Fruit fly (Drosophila melanogaster): ENCODE results near the gene Rbcn-3A.
A peak's percentile ranks its signal among the peaks of the same experiment; 100 is the strongest.

Rbcn-3A gene

DNA sequence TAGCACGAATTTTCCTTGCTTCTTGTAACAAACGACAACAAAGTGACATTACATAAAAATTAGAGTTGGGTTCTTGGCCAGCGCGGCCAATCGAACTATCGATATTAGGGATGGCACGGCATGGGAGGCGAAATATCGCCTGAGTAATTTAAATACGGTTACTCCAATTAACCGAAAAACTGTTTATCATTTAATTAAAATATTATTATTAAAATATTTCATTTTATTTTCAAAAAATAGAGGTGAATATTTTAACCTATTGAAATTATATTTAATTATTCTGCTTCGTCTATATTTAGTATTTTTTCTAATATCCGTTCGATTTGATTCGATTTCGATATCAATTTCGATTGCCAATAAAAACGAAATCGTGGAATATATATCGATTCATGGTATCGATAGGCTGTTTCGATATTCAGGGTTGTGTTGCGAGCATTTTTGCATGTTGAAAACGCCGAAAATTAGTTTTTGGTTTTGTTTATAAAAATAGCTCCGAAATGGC lies at the start of gene Rbcn-3A, which contains the start of gene Spx (continued):
- TF ChIP-seq CG11456 (GFP tag; IDR thresholded peaks at IDR 0.05) (0 out of 3 replicates have a peak, but pooled peaks have one; percentile 48), CG2120 (GFP tag; optimal IDR thresholded peaks at IDR 0.05) (peak; percentile 53), bbx (GFP tag; IDR thresholded peaks at IDR 0.05; ENCODE audit: partially characterized antibody) (peak; percentile 79), repo (GFP tag; optimal IDR thresholded peaks at IDR 0.05) (no peak), Ets97D (GFP tag; optimal IDR thresholded peaks at IDR 0.05) (peak; percentile 18), az2 (GFP tag; optimal IDR thresholded peaks at IDR 0.05) (peak; percentile 42), CG10267 (tag; optimal IDR thresholded peaks at IDR 0.05) (peak; percentile 39), mirr (GFP tag; optimal IDR thresholded peaks at IDR 0.05) (no peak), pnt (GFP tag; optimal IDR thresholded peaks at IDR 0.05) (no peak), Blimp-1 (GFP tag; optimal IDR thresholded peaks at IDR 0.05) (no peak), Scr (GFP tag; IDR thresholded peaks at IDR 0.05; ENCODE audit: partially characterized antibody) (peak; percentile 94), so (GFP tag; IDR thresholded peaks at IDR 0.05) (no peak), CG4404 (GFP tag; IDR thresholded peaks at IDR 0.05) (no peak), pfk (GFP tag; optimal IDR thresholded peaks at IDR 0.05) (no peak), luna (GFP tag; optimal IDR thresholded peaks at IDR 0.05) (no peak), CG17612 (GFP tag; IDR thresholded peaks at IDR 0.05) (no peak), CG31441 (GFP tag; IDR thresholded peaks at IDR 0.05) (peak; percentile 36; the same call in 1 of the 2 replicates), gfzf (GFP tag; optimal IDR thresholded peaks at IDR 0.05) (peak; percentile 16), eyg (GFP tag; optimal IDR thresholded peaks at IDR 0.05) (no peak), zfh2 (GFP tag; optimal IDR thresholded peaks at IDR 0.05) (no peak), Camta (GFP tag; optimal IDR thresholded peaks at IDR 0.05) (no peak), onecut (GFP tag; IDR thresholded peaks at IDR 0.05) (no peak), Xrp1 (GFP tag; IDR thresholded peaks at IDR 0.05) (peak; percentile 5; the same call in 1 of the 2 replicates), CG7556 (GFP tag; optimal IDR thresholded peaks at IDR 0.05) (peak; percentile 1), CG6254 (GFP tag; optimal IDR thresholded peaks at IDR 0.05) (no peak), CG34422 (GFP tag; IDR thresholded peaks at IDR 0.05) (peak; percentile 35; the same call in 1 of the 3 replicates), toy (GFP tag; IDR thresholded peaks at IDR 0.05) (no peak), CG3726 (GFP tag; IDR thresholded peaks at IDR 0.05) (no peak), chif (GFP tag; optimal IDR thresholded peaks at IDR 0.05) (no peak), Bgb (GFP tag; IDR thresholded peaks at IDR 0.05; ENCODE audit: partially characterized antibody) (peak; percentile 80), PHDP (tag; optimal IDR thresholded peaks at IDR 0.05) (peak; percentile 45), CG15696 (tag; optimal IDR thresholded peaks at IDR 0.05) (no peak), CG17568 (GFP tag; optimal IDR thresholded peaks at IDR 0.05) (no peak), CG10366 (GFP tag; IDR thresholded peaks at IDR 0.05) (no peak), Dek (tag; optimal IDR thresholded peaks at IDR 0.05) (peak; percentile 36), CG2889 (GFP tag; IDR thresholded peaks at IDR 0.05) (0 out of 3 replicates have a peak, but pooled peaks have one; percentile 27), seq (GFP tag; IDR thresholded peaks at IDR 0.05) (no peak), nmo (GFP tag; optimal IDR thresholded peaks at IDR 0.05) (peak; percentile 68), CG11560 (tag; IDR thresholded peaks at IDR 0.05) (no peak), CG12942 (GFP tag; optimal IDR thresholded peaks at IDR 0.05) (peak; percentile 3), CG13894 (tag; optimal IDR thresholded peaks at IDR 0.05) (peak; percentile 8), CG8359 (GFP tag; optimal IDR thresholded peaks at IDR 0.05; ENCODE audit: borderline replicate concordance) (no peak), CG7963 (GFP tag; IDR thresholded peaks at IDR 0.05; ENCODE audit: partially characterized antibody) (peak; percentile 83), Meics (GFP tag; optimal IDR thresholded peaks at IDR 0.05) (peak; percentile 12), ase (GFP tag; IDR thresholded peaks at IDR 0.05) (no peak), peb (GFP tag; IDR thresholded peaks at IDR 0.05) (no peak), bigmax (GFP tag; optimal IDR thresholded peaks at IDR 0.05) (no peak), fd64A (GFP tag; optimal IDR thresholded peaks at IDR 0.05) (no peak), CG13624 (GFP tag; optimal IDR thresholded peaks at IDR 0.05) (no peak)
